Fruit fly (Drosophila melanogaster) whole organism, wandering third instar larva: ENCODE measurements around the gene vig.

Source experiments
- GATAd ChIP-seq: sonication (Bioruptor generic); optimal IDR thresholded peaks from 2 replicates; lab custom pipeline; 2016; ENCODE audit warnings: missing biosample characterization, missing genetic modification characterization
- Myc ChIP-seq: fragments of >200 bp; optimal IDR thresholded peaks from 2 replicates; lab custom pipeline; 2017
- OdsH ChIP-seq: fragments of 200-800 bp; sonication (Bioruptor generic); optimal IDR thresholded peaks from 2 replicates; lab custom pipeline; 2016; ENCODE audit warnings: missing biosample characterization, mild to moderate bottlenecking, missing genetic modification characterization
- Rel ChIP-seq, 2 experiments: fragments of 200-800 bp; sonication (Bioruptor generic) in 1 of 2; optimal IDR thresholded peaks; 2 replicates in 1 of 2; 3 replicates in 1 of 2; lab custom pipeline; 2016 to 2019; ENCODE audit warnings: mild to moderate bottlenecking in 2 of 2, missing biosample characterization in 2 of 2, missing genetic modification characterization in 2 of 2, moderate library complexity in 1 of 2
- dmrt93B ChIP-seq: fragments of 200-800 bp; sonication (Bioruptor generic); optimal IDR thresholded peaks from 2 replicates; lab custom pipeline; 2018; ENCODE audit warnings: missing biosample characterization, mild to moderate bottlenecking, missing genetic modification characterization
- dsf ChIP-seq: sonication (Bioruptor generic); optimal IDR thresholded peaks from 2 replicates; lab custom pipeline; 2016; ENCODE audit warnings: missing biosample characterization, missing genetic modification characterization, borderline replicate concordance
- fru ChIP-seq: fragments of 200-800 bp; sonication (Bioruptor generic); optimal IDR thresholded peaks from 3 replicates; lab custom pipeline; 2016; ENCODE audit warnings: missing biosample characterization, mild to moderate bottlenecking, missing genetic modification characterization
- h ChIP-seq: fragments of 200-800 bp; sonication (Bioruptor generic); optimal IDR thresholded peaks from 3 replicates; lab custom pipeline; 2016; ENCODE audit warnings: missing biosample characterization, mild to moderate bottlenecking, missing genetic modification characterization
- jim ChIP-seq: fragments of 175-275, 200-325 bp; sonication (Bioruptor generic); optimal IDR thresholded peaks from 2 replicates; lab custom pipeline; 2016; ENCODE audit warnings: missing biosample characterization, mild to moderate bottlenecking, missing genetic modification characterization
- pan ChIP-seq: fragments of >200 bp; optimal IDR thresholded peaks from 2 replicates; lab custom pipeline; 2017
- psq ChIP-seq: fragments of 200-800 bp; sonication (Bioruptor generic); optimal IDR thresholded peaks from 3 replicates; lab custom pipeline; 2017; ENCODE audit warnings: missing biosample characterization, mild to moderate bottlenecking, missing genetic modification characterization, moderate library complexity
- rgr ChIP-seq: fragments of 200-800 bp; sonication (Bioruptor generic); optimal IDR thresholded peaks from 3 replicates; lab custom pipeline; 2016; ENCODE audit warnings: missing biosample characterization, mild to moderate bottlenecking, missing genetic modification characterization

dm6 chr2L:15052805-15053388 is 17.2 kb downstream of the vig start:
- TF ChIP-seq pan (lab: Kevin White, UChicago), result no peak
- no peak for TF ChIP-seq psq
- no peak for TF ChIP-seq rgr (GFP tag; lab: Kevin White, UChicago)
- TF ChIP-seq Rel (GFP tag; optimal IDR thresholded peaks at IDR 0.05; lab: Kevin White, UChicago), result no peak
- no peak for TF ChIP-seq Rel (tag; optimal IDR thresholded peaks at IDR 0.05; lab: Kevin White, UChicago)
- no peak for TF ChIP-seq h (GFP tag; lab: Kevin White, UChicago)
- no peak for TF ChIP-seq GATAd (GFP tag; lab: Kevin White, UChicago)
- TF ChIP-seq dmrt93B, result no peak
- no peak for TF ChIP-seq jim
- no peak for TF ChIP-seq fru (GFP tag; lab: Kevin White, UChicago)
- no peak for TF ChIP-seq OdsH
- TF ChIP-seq dsf (GFP tag; lab: Kevin White, UChicago), result no peak
- no peak for TF ChIP-seq Myc (lab: Kevin White, UChicago)
